Worm (Caenorhabditis elegans): ENCODE measurements around the gene ZK669.2.

The ZK669.2 gene

DNA sequence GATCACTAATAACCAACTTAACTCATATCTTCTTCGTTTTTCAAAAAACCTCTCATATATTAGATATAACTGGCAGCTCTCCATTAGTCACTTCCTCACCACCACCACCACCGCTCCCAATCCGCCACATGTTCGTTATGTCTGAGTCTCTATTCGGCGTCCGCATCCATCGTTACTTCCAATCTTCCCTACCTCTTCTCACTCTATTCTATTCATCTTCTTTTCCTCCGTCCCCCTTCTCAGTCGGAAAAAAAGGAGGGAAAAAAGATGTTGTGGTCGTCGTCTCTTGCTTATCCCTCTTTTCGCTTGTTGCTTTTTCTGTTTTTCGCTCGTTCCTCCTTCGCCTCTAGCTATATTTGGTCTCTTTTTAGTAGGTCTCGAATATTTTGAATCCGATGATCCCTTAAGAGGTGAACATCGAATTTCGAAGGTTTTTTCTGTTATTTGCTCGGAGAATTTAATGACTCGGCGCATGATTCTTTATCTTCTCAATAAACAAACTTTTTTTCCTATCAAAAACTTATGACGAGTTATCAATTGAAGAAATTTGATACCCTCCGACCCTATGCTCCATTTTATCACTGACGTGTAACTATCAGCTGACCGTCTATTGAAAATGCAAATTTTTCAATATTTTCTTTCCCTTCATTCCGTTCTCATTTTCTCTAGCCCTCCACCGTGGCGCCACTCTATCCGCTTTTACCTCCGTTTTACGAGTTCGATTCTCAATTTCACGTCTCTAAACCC lies 45.9 kb downstream of the ZK669.2 start (continued):
- peak; percentile 58 for TF ChIP-seq nhr-71 (tag; optimal IDR thresholded peaks at IDR 0.05)
- TF ChIP-seq tlp-1 (tag; optimal IDR thresholded peaks at IDR 0.05), result peak; percentile 15
- TF ChIP-seq nhr-47 (tag; optimal IDR thresholded peaks at IDR 0.05), result peak; percentile 4

DNA sequence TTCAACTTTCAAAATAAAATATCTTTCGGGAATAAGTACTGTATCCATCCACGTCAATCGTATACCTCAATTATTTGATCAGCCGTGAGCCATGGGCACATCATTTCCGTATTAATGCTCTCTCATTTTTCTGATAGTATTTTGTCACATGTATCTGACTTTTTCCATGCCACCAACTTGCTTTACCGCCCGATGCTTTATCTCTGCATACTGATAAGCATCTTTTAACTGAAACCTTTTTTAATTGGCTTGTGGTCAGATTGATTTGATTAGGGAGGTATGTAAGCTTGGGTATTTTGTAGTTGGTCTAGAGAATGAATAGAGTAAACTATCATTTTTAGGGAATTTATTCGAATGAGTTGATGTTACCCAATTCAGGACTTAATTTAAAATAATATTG lies 48.7 kb downstream of the ZK669.2 start:
- TF ChIP-seq lin-35 (GFP tag; optimal IDR thresholded peaks at IDR 0.05) (peak in 1 of 2 experiments; percentile 11), mef-2 (tag; optimal IDR thresholded peaks at IDR 0.05) (no peak), elt-2 (tag; optimal IDR thresholded peaks at IDR 0.05) (peak; percentile 57)

DNA sequence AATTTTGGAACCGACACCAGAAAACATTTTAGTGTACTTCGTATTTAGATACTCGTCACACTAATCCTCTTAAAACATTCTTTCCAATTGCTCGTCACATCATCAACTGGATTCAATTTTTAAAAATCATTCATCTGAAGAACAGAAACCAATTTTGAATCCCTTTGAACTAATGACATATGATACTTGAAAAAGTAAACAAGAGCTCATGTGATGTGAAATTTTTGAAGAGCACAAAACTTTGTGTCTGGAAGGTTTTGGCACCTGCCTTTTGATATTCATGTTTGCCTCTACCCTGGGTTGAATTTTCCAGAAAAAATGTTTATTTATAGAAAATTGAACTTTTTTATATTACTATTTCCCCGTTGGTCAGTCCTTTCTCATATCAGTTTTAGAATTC lies 49.2 kb downstream of the ZK669.2 start:
- TF ChIP-seq lin-35 (GFP tag; optimal IDR thresholded peaks at IDR 0.05), result peak; percentile 5 to 12
- TF ChIP-seq tlp-1 (tag; optimal IDR thresholded peaks at IDR 0.05), result no peak
- TF ChIP-seq mep-1 (tag; optimal IDR thresholded peaks at IDR 0.05), result peak; percentile 11
- peak; percentile 22 for TF ChIP-seq snu-23 (GFP tag; optimal IDR thresholded peaks at IDR 0.05)
- TF ChIP-seq nhr-47 (tag; optimal IDR thresholded peaks at IDR 0.05), result peak; percentile 52
- peak in 1 of 2 experiments; percentile 17 for TF ChIP-seq efl-1 (optimal IDR thresholded peaks at IDR 0.05)
- TF ChIP-seq efl-1 (GFP tag; optimal IDR thresholded peaks at IDR 0.05 in 1 of 2), result no peak
- peak; percentile 23 for TF ChIP-seq lin-13 (GFP tag; optimal IDR thresholded peaks at IDR 0.05)
- no peak for TF ChIP-seq ceh-90 (tag; optimal IDR thresholded peaks at IDR 0.05)
- TF ChIP-seq fkh-8 (tag; optimal IDR thresholded peaks at IDR 0.05), result peak; percentile 63
- TF ChIP-seq lin-14 (GFP tag; optimal IDR thresholded peaks at IDR 0.05), result peak; percentile 44
- peak; percentile 8 for TF ChIP-seq xbp-1 (tag; optimal IDR thresholded peaks at IDR 0.05)
- TF ChIP-seq ces-1 (GFP tag; optimal IDR thresholded peaks at IDR 0.05), result no peak
- peak; percentile 67 for TF ChIP-seq nhr-71 (tag; optimal IDR thresholded peaks at IDR 0.05)
- no peak for TF ChIP-seq isw-1 (GFP tag; IDR thresholded peaks at IDR 0.05)
- peak; percentile 49 for TF ChIP-seq nhr-20 (tag; optimal IDR thresholded peaks at IDR 0.05)
- TF ChIP-seq hlh-4 (tag; optimal IDR thresholded peaks at IDR 0.05), result peak; percentile 2
- TF ChIP-seq nhr-19 (GFP tag; conservative IDR thresholded peaks at IDR 0.05), result 0 out of 2 replicates have a peak, but pooled peaks have one; percentile 3
- TF ChIP-seq irx-1 (tag; optimal IDR thresholded peaks at IDR 0.05), result peak; percentile 24
- TF ChIP-seq rnt-1 (tag; optimal IDR thresholded peaks at IDR 0.05), result no peak
- TF ChIP-seq unc-62 (GFP tag; optimal IDR thresholded peaks at IDR 0.05), result no peak
- peak; percentile 0 to 28 for TF ChIP-seq lsy-2 (tag; optimal IDR thresholded peaks at IDR 0.05)
- no peak for TF ChIP-seq fkh-10 (GFP tag; optimal IDR thresholded peaks at IDR 0.05)
- no peak for TF ChIP-seq efl-3 (GFP tag; optimal IDR thresholded peaks at IDR 0.05)
- peak; percentile 61 for TF ChIP-seq elt-2 (tag; optimal IDR thresholded peaks at IDR 0.05)
- no peak for TF ChIP-seq snpc-4 (tag; optimal IDR thresholded peaks at IDR 0.05)

DNA sequence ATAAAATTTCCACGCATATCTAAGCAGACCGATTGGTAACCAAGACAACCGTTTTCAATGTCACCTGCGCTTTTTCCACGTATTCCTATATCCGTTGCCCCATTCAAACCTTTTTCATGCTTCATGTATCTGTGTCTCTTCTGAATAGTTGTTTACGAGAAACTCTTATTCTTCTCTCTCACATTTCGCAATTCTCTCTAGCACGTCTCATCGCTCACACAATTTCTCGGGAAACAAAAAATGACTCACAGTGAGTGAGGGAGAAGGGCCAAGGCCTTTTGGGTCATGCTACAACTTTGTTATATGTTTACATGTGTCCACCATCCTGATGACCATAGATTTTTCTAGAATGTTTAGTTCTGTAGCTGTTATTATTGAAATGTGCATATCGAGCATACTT lies 50.7 kb downstream of the ZK669.2 start:
- TF ChIP-seq egl-27 (tag; optimal IDR thresholded peaks at IDR 0.05), result peak; percentile 7 to 11
- TF ChIP-seq hlh-4 (tag; optimal IDR thresholded peaks at IDR 0.05), result no peak
- TF ChIP-seq nhr-77 (tag; optimal IDR thresholded peaks at IDR 0.05), result no peak
- no peak for TF ChIP-seq pqm-1 (tag; optimal IDR thresholded peaks at IDR 0.05)
- TF ChIP-seq nhr-237 (tag; optimal IDR thresholded peaks at IDR 0.05), result peak; percentile 25
- no peak for TF ChIP-seq aly-2 (tag; optimal IDR thresholded peaks at IDR 0.05)
- no peak for TF ChIP-seq F16B12.6 (tag; optimal IDR thresholded peaks at IDR 0.05)
- TF ChIP-seq hpl-2 (GFP tag; optimal IDR thresholded peaks at IDR 0.05), result no peak
- no peak for TF ChIP-seq sup-37 (GFP tag; optimal IDR thresholded peaks at IDR 0.05)
- no peak for TF ChIP-seq sptf-1 (tag; optimal IDR thresholded peaks at IDR 0.05)
- no peak for TF ChIP-seq nhr-28 (tag; optimal IDR thresholded peaks at IDR 0.05)
- no peak for TF ChIP-seq efl-3 (GFP tag; optimal IDR thresholded peaks at IDR 0.05)
- no peak for TF ChIP-seq ces-1 (GFP tag; optimal IDR thresholded peaks at IDR 0.05)
- TF ChIP-seq fkh-10 (GFP tag; optimal IDR thresholded peaks at IDR 0.05), result peak; percentile 25
- TF ChIP-seq pag-3 (tag; optimal IDR thresholded peaks at IDR 0.05; ENCODE audit: borderline replicate concordance, insufficient read depth), result no peak
- TF ChIP-seq irx-1 (tag; optimal IDR thresholded peaks at IDR 0.05), result no peak
- TF ChIP-seq dpl-1 (GFP tag; optimal IDR thresholded peaks at IDR 0.05), result peak in 1 of 3 experiments; percentile 17
- no peak for TF ChIP-seq vab-15 (tag; optimal IDR thresholded peaks at IDR 0.05)
- TF ChIP-seq unc-86 (tag; optimal IDR thresholded peaks at IDR 0.05), result no peak
- no peak for TF ChIP-seq unc-98 (GFP tag; IDR thresholded peaks at IDR 0.05)
- peak; percentile 43 to 68 for TF ChIP-seq lsy-2 (tag; optimal IDR thresholded peaks at IDR 0.05)
- no peak for TF ChIP-seq egl-13 (tag; optimal IDR thresholded peaks at IDR 0.05)
- TF ChIP-seq skn-1 (tag; optimal IDR thresholded peaks at IDR 0.05), result peak; percentile 70
- no peak for TF ChIP-seq lir-3 (tag; optimal IDR thresholded peaks at IDR 0.05; ENCODE audit: poor library complexity)
- peak; percentile 42 for TF ChIP-seq nhr-11 (tag; optimal IDR thresholded peaks at IDR 0.05)
- TF ChIP-seq xbp-1 (tag; optimal IDR thresholded peaks at IDR 0.05), result peak; percentile 31
